Worm (Caenorhabditis elegans) whole organism, young adult: ENCODE results near the gene nmt-1.
A peak's percentile ranks its signal among the peaks of the same experiment; 100 is the strongest.

ENCODE experiments used
- B0261.1 ChIP-seq: sonication (generic microtip); optimal IDR thresholded peaks from 2 replicates; lab custom pipeline; 2016; ENCODE audit warnings: mild to moderate bottlenecking, missing genetic modification characterization, moderate library complexity, missing compliant biosample characterization
- F10E7.11 ChIP-seq: sonication (generic microtip); optimal IDR thresholded peaks from 2 replicates; lab custom pipeline; 2017; ENCODE audit warnings: mild to moderate bottlenecking, missing genetic modification characterization, moderate library complexity, missing compliant biosample characterization
- F52B5.7 ChIP-seq: sonication (generic microtip); optimal IDR thresholded peaks from 2 replicates; lab custom pipeline; 2016; ENCODE audit warnings: mild to moderate bottlenecking, missing genetic modification characterization, missing compliant biosample characterization
- K12H6.12 ChIP-seq: fragments of 200-800 bp; sonication (Bioruptor generic); optimal IDR thresholded peaks from 2 replicates; lab custom pipeline; 2018; ENCODE audit warnings: mild to moderate bottlenecking, missing genetic modification characterization, missing compliant biosample characterization
- T07F8.4 ChIP-seq: sonication (generic microtip); optimal IDR thresholded peaks from 2 replicates; lab custom pipeline; 2016; ENCODE audit warnings: mild to moderate bottlenecking, missing genetic modification characterization, moderate library complexity, missing compliant biosample characterization
- ama-1 ChIP-seq, 3 experiments: fragments of 150-350 bp in 1 of 3; sonication (generic microtip) in 2 of 3; optimal IDR thresholded peaks; 2 replicates each; lab custom pipeline; 2014 to 2018; ENCODE audit warnings: missing biosample characterization in 2 of 3, missing genetic modification characterization in 2 of 3, missing genetic modification reagents in 2 of 3
- athp-1 ChIP-seq: sonication (generic microtip); optimal IDR thresholded peaks from 2 replicates; lab custom pipeline; 2017; ENCODE audit warnings: mild to moderate bottlenecking, missing genetic modification characterization, missing compliant biosample characterization
- cebp-1 ChIP-seq, 2 experiments: fragments of 200-800 bp in 1 of 2; sonication (Bioruptor generic) in 1 of 2; sonication (generic microtip) in 1 of 2; IDR thresholded peaks in 1 of 2; optimal IDR thresholded peaks in 1 of 2; 2 replicates each; pipeline versions ENCODE4 v1.3.6 to Lab custom; 2017 to 2022; ENCODE audit warnings: missing compliant biosample characterization in 2 of 2, missing genetic modification characterization in 2 of 2, mild to moderate bottlenecking in 1 of 2, missing genetic modification reagents in 1 of 2, moderate library complexity in 1 of 2
- egl-44 ChIP-seq: fragments of 200-800 bp; sonication (Bioruptor generic); IDR thresholded peaks from 2 replicates; pipeline ENCODE4 v1.3.6; 2022; ENCODE audit warnings: missing genetic modification reagents, missing genetic modification characterization, missing compliant biosample characterization
- egrh-3 ChIP-seq: fragments of 200-800 bp; sonication (Bioruptor generic); IDR thresholded peaks from 2 replicates; pipeline ENCODE4 v1.3.6; 2022; ENCODE audit warnings: missing genetic modification reagents, missing genetic modification characterization, missing compliant biosample characterization
- ekl-4 ChIP-seq: fragments of 200-800 bp; sonication (Bioruptor generic); IDR thresholded peaks from 2 replicates; pipeline ENCODE4 v1.3.6; 2022; ENCODE audit warnings: missing genetic modification reagents, missing genetic modification characterization, missing compliant biosample characterization
- him-1 ChIP-seq: sonication (generic microtip); optimal IDR thresholded peaks from 2 replicates; lab custom pipeline; 2016; ENCODE audit warnings: missing genotype, missing genetic modification reagents, missing genetic modification characterization, missing compliant biosample characterization
- hlh-26 ChIP-seq: fragments of 200-800 bp; sonication (Bioruptor generic); conservative IDR thresholded peaks from 2 replicates; pipeline ENCODE4 v1.3.6; 2022; ENCODE audit warnings: missing genetic modification reagents, missing genetic modification characterization, missing compliant biosample characterization
- hmg-1.2 ChIP-seq: fragments of 200-800 bp; sonication (Bioruptor generic); IDR thresholded peaks from 2 replicates; pipeline ENCODE4 v1.3.6; 2022; ENCODE audit warnings: missing genetic modification reagents, missing genetic modification characterization, missing compliant biosample characterization
- hmg-20 ChIP-seq: fragments of 200-800 bp; sonication (Bioruptor generic); IDR thresholded peaks from 2 replicates; pipeline ENCODE4 v1.3.6; 2022; ENCODE audit warnings: missing genetic modification reagents, missing genetic modification characterization, missing compliant biosample characterization
- hrde-1 ChIP-seq: sonication (generic microtip); optimal IDR thresholded peaks from 2 replicates; lab custom pipeline; 2016; ENCODE audit warnings: missing genetic modification characterization, mild to moderate bottlenecking, missing compliant biosample characterization, moderate library complexity, missing genotype, missing genetic modification reagents, borderline replicate concordance
- hsf-1 ChIP-seq: fragments of 200-800 bp; sonication (Bioruptor generic); IDR thresholded peaks from 2 replicates; pipeline ENCODE4 v1.3.6; 2022; ENCODE audit warnings: missing genetic modification reagents, missing genetic modification characterization, missing compliant biosample characterization
- let-607 ChIP-seq, 2 experiments: fragments of 200-800 bp in 1 of 2; sonication (Bioruptor generic) in 1 of 2; sonication (generic microtip) in 1 of 2; optimal IDR thresholded peaks; 2 replicates each; lab custom pipeline; 2016 to 2018; ENCODE audit warnings: mild to moderate bottlenecking in 2 of 2, missing compliant biosample characterization in 2 of 2, missing genetic modification characterization in 2 of 2, moderate library complexity in 2 of 2, missing genotype in 1 of 2
- lin-40 ChIP-seq: sonication (generic microtip); optimal IDR thresholded peaks from 2 replicates; lab custom pipeline; 2016; ENCODE audit warnings: missing genetic modification characterization, mild to moderate bottlenecking, missing compliant biosample characterization, missing genotype, missing genetic modification reagents
- lsy-27 ChIP-seq: sonication (generic microtip); optimal IDR thresholded peaks from 2 replicates; lab custom pipeline; 2017; ENCODE audit warnings: missing genetic modification characterization, mild to moderate bottlenecking, missing compliant biosample characterization, antibody characterized with exemption, missing genotype, borderline replicate concordance; ENCODE audit not compliant: insufficient read depth
- madf-6 ChIP-seq: fragments of 200-800 bp; sonication (Bioruptor generic); IDR thresholded peaks from 2 replicates; pipeline ENCODE4 v1.3.6; 2022; ENCODE audit warnings: missing genetic modification reagents, missing genetic modification characterization, missing compliant biosample characterization
- mcd-1 ChIP-seq: fragments of 200-800 bp; sonication (Bioruptor generic); IDR thresholded peaks from 2 replicates; pipeline ENCODE4 v1.3.6; 2022; ENCODE audit warnings: missing genetic modification reagents, missing genetic modification characterization, missing compliant biosample characterization
- nfyb-1 ChIP-seq: fragments of 200-800 bp; sonication (Bioruptor generic); IDR thresholded peaks from 2 replicates; pipeline ENCODE4 v1.3.6; 2022; ENCODE audit warnings: missing genetic modification reagents, missing genetic modification characterization, missing compliant biosample characterization
- nhr-120 ChIP-seq: fragments of 200-800 bp; sonication (Bioruptor generic); IDR thresholded peaks from 2 replicates; pipeline ENCODE4 v1.3.6; 2022; ENCODE audit warnings: missing genetic modification characterization, missing compliant biosample characterization
- nhr-179 ChIP-seq: sonication (generic microtip); optimal IDR thresholded peaks from 2 replicates; lab custom pipeline; 2016; ENCODE audit warnings: mild to moderate bottlenecking, missing genetic modification characterization, missing compliant biosample characterization
- nhr-80 ChIP-seq: sonication (generic microtip); optimal IDR thresholded peaks from 2 replicates; lab custom pipeline; 2016; ENCODE audit warnings: missing genetic modification characterization, missing compliant biosample characterization
- pbrm-1 ChIP-seq: fragments of 200-800 bp; sonication (Bioruptor generic); IDR thresholded peaks from 2 replicates; pipeline ENCODE4 v1.3.6; 2022; ENCODE audit warnings: missing genetic modification reagents, missing genetic modification characterization, missing compliant biosample characterization
- pha-4 ChIP-seq: fragments of 150-350 bp; sonication (generic microtip); optimal IDR thresholded peaks from 2 replicates; lab custom pipeline; 2014; ENCODE audit warnings: missing biosample characterization, missing genetic modification reagents, missing genetic modification characterization
- repo-1 ChIP-seq: sonication (generic microtip); optimal IDR thresholded peaks from 2 replicates; lab custom pipeline; 2017; ENCODE audit warnings: mild to moderate bottlenecking, missing genetic modification characterization, missing compliant biosample characterization
- rpc-1 ChIP-seq, 2 experiments: fragments of 150-350 bp in 1 of 2; sonication (generic microtip) in 1 of 2; optimal IDR thresholded peaks; 2 replicates each; lab custom pipeline; 2014 to 2018; ENCODE audit warnings: missing biosample characterization in 1 of 2, missing genetic modification characterization in 1 of 2, missing genetic modification reagents in 1 of 2, missing genotype in 1 of 2
- sptf-2 ChIP-seq: fragments of 200-800 bp; sonication (Bioruptor generic); optimal IDR thresholded peaks from 2 replicates; lab custom pipeline; 2018; ENCODE audit warnings: mild to moderate bottlenecking, missing genetic modification characterization, missing compliant biosample characterization
- unc-62 ChIP-seq: fragments of 150-350 bp; optimal IDR thresholded peaks from 2 replicates; lab custom pipeline; 2014; ENCODE audit warnings: missing biosample characterization, missing genetic modification reagents, missing genetic modification characterization
- ztf-18 ChIP-seq: sonication (generic microtip); optimal IDR thresholded peaks from 2 replicates; lab custom pipeline; 2016; ENCODE audit warnings: missing genotype, mild to moderate bottlenecking, missing genetic modification characterization, missing compliant biosample characterization
- ztf-26 ChIP-seq: sonication (generic microtip); optimal IDR thresholded peaks from 2 replicates; lab custom pipeline; 2017; ENCODE audit warnings: missing genetic modification characterization, missing compliant biosample characterization

nmt-1 gene

DNA sequence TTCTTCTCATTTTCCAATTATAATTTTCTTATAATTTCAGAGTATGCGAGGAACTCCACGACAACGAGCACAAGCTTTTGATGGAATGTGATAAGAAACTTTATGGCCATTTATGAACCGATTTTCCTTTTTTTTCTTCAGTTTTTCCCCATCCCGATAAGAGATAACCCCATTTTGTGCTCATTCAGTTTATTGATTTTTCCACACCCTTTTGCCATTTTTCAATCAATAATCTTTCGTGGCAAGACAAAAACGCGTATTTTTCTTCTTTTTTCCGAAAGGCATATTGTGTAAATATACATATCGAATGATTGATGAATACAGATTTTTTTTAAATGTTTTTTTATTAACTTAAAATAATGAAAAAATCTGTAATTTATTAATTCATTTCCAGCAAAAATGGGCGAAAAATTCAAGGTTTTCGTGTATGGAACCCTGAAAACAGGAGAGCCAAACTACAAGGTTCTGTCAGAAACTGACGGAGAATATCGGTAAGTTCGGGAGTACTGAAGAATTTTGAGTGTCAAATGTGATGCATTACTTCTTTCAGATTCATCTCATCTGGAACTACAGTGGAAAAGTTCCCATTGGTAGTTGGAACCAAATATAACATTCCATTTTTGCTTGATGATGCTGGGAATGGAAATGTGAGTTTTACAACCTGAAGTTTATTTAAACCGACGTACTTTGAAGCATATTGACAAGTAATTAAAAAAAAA lies 48.3 kb upstream of the nmt-1 start, which contains the start of gene F42A10.9 (continued):
- no peak for TF ChIP-seq egrh-3 (GFP tag; lab: Robert Waterston, UW)
- TF ChIP-seq hmg-1.2 (GFP tag; lab: Robert Waterston, UW): no peak
- no peak for TF ChIP-seq cebp-1 (GFP tag; IDR thresholded peaks at IDR 0.05; lab: Robert Waterston, UW)
- peak; percentile 59 for TF ChIP-seq cebp-1 (tag; optimal IDR thresholded peaks at IDR 0.05; lab: Kevin White, UChicago)
- peak; percentile 38; the same call in 1 of the 2 replicates for TF ChIP-seq pbrm-1 (GFP tag; lab: Robert Waterston, UW)
- TF ChIP-seq hlh-26 (GFP tag; lab: Robert Waterston, UW): no peak
- peak; percentile 35 for TF ChIP-seq ama-1 (optimal IDR thresholded peaks at IDR 0.05; lab: Kevin White, UChicago)
- peak in 1 of 2 experiments; percentile 2 for TF ChIP-seq ama-1 (GFP tag; optimal IDR thresholded peaks at IDR 0.05; lab: Kevin White, UChicago)
- TF ChIP-seq T07F8.4 (tag; lab: Kevin White, UChicago): peak; percentile 9
- TF ChIP-seq nhr-120 (GFP tag; lab: Robert Waterston, UW): 0 out of 2 replicates have a peak, but pooled peaks have one; percentile 42
- no peak for TF ChIP-seq hmg-20 (GFP tag; lab: Robert Waterston, UW)
- TF ChIP-seq egl-44 (GFP tag; lab: Robert Waterston, UW): no peak
- no peak for TF ChIP-seq sptf-2 (GFP tag; lab: Kevin White, UChicago)
- TF ChIP-seq repo-1: peak; percentile 49
- 0 out of 2 replicates have a peak, but pooled peaks have one; percentile 46 for TF ChIP-seq nfyb-1 (GFP tag; lab: Robert Waterston, UW)
- TF ChIP-seq nhr-179: no peak
- TF ChIP-seq him-1 (tag; lab: Kevin White, UChicago): peak; percentile 5
- peak; percentile 11 for TF ChIP-seq lin-40 (tag; lab: Kevin White, UChicago)
- TF ChIP-seq mcd-1 (GFP tag; lab: Robert Waterston, UW): no peak
- no peak for TF ChIP-seq hrde-1 (tag; lab: Kevin White, UChicago)
- peak; percentile 55 for TF ChIP-seq F52B5.7
- peak; percentile 20 for TF ChIP-seq ztf-18 (tag; lab: Kevin White, UChicago)
- TF ChIP-seq K12H6.12 (tag; lab: Kevin White, UChicago): no peak
- peak; percentile 42; the same call in 1 of the 2 replicates for TF ChIP-seq ekl-4

DNA sequence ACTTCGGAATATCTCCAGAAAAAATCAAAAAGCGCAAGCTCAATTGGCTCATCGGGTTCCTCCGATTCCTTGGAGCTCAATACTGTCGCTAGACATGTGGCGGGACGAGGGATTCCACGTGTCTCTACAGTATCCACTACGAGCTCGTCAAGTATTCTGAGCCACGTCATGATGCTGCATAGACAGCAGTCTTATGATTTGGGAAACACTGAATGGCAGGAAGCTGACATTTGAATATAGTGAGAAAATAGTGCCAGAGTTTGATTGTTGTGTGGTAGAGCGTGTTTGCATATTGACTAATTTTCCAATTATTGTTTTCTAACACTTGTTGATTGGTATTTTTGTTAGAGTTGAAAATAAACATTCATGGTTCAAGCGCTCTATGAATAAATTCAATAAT lies 47.2 kb upstream of the nmt-1 start:
- no peak for TF ChIP-seq pha-4 (tag; lab: Kevin White, UChicago)
- TF ChIP-seq madf-6 (GFP tag; lab: Robert Waterston, UW): no peak
- no peak for TF ChIP-seq athp-1 (tag; lab: Kevin White, UChicago)
- TF ChIP-seq B0261.1 (tag; lab: Kevin White, UChicago): no peak
- TF ChIP-seq F10E7.11 (tag; lab: Kevin White, UChicago): no peak
- peak; percentile 60 for TF ChIP-seq nhr-80 (tag; lab: Kevin White, UChicago)
- TF ChIP-seq hsf-1 (GFP tag; lab: Robert Waterston, UW): no peak
- no peak for TF ChIP-seq lsy-27 (tag; lab: Kevin White, UChicago)
- no peak for TF ChIP-seq ztf-26 (tag; lab: Kevin White, UChicago)
- peak; percentile 77 to 94 for TF ChIP-seq let-607 (tag; optimal IDR thresholded peaks at IDR 0.05; lab: Kevin White, UChicago)
- no peak for TF ChIP-seq rpc-1 (optimal IDR thresholded peaks at IDR 0.05; lab: Kevin White, UChicago)
- no peak for TF ChIP-seq rpc-1 (tag; optimal IDR thresholded peaks at IDR 0.05; lab: Kevin White, UChicago)
- TF ChIP-seq unc-62 (GFP tag; lab: Kevin White, UChicago): peak; percentile 52
- TF ChIP-seq, all 124 proteins: peak for 3
